Worm (Caenorhabditis elegans) whole organism, midembryonic: ENCODE results near the gene clhm-1.

Source experiments
- T22C8.4 ChIP-seq: fragments of 200-800 bp; sonication (Bioruptor generic); IDR thresholded peaks from 2 replicates; pipeline ENCODE4 v1.3.6; 2022; ENCODE audit warnings: missing genetic modification characterization, missing compliant biosample characterization
- cog-1 ChIP-seq: sonication (generic microtip); optimal IDR thresholded peaks from 2 replicates; lab custom pipeline; 2016; ENCODE audit warnings: missing genetic modification characterization, missing compliant biosample characterization
- flt-1 ChIP-seq: fragments of 200-800 bp; sonication (Bioruptor generic); IDR thresholded peaks from 2 replicates; pipeline ENCODE4 v1.3.6; 2022; ENCODE audit warnings: missing genetic modification characterization, missing compliant biosample characterization
- klf-2 ChIP-seq: fragments of 200-800 bp; sonication (Bioruptor generic); conservative IDR thresholded peaks from 2 replicates; pipeline ENCODE4 v1.3.6; 2022; ENCODE audit warnings: missing genetic modification reagents, missing genetic modification characterization, missing compliant biosample characterization
- med-1 ChIP-seq: sonication (generic microtip); optimal IDR thresholded peaks from 2 replicates; lab custom pipeline; 2017; ENCODE audit warnings: missing genetic modification characterization, mild to moderate bottlenecking, missing compliant biosample characterization, antibody characterized with exemption, missing genetic modification reagents; ENCODE audit not compliant: insufficient read depth
- ref-1 ChIP-seq: fragments of 200-800 bp; sonication (Bioruptor generic); conservative IDR thresholded peaks from 2 replicates; pipeline ENCODE4 v1.3.6; 2022; ENCODE audit warnings: missing genetic modification reagents, missing genetic modification characterization, missing compliant biosample characterization
- tab-1 ChIP-seq: fragments of 200-800 bp; sonication (Bioruptor generic); IDR thresholded peaks from 2 replicates; pipeline ENCODE4 v1.3.6; 2022; ENCODE audit warnings: missing genetic modification characterization, missing compliant biosample characterization
- ztf-23 ChIP-seq: fragments of 200-800 bp; sonication (Bioruptor generic); IDR thresholded peaks from 2 replicates; pipeline ENCODE4 v1.3.6; 2022; ENCODE audit warnings: missing genetic modification reagents, missing genetic modification characterization, missing compliant biosample characterization
- ztf-29 ChIP-seq: fragments of 200-800 bp; sonication (Bioruptor generic); IDR thresholded peaks from 2 replicates; pipeline ENCODE4 v1.3.6; 2022; ENCODE audit warnings: missing genetic modification reagents, missing genetic modification characterization, missing compliant biosample characterization

clhm-1 gene

ce11 chrII:6821832-6822231 is 49.0 kb downstream of the clhm-1 start:
- TF ChIP-seq tab-1 (GFP tag; lab: Robert Waterston, UW) (no peak), med-1 (GFP tag; lab: Kevin White, UChicago) (no peak), T22C8.4 (GFP tag; lab: Robert Waterston, UW) (no peak), ztf-23 (GFP tag; lab: Robert Waterston, UW) (no peak), flt-1 (GFP tag; lab: Robert Waterston, UW) (no peak), ztf-29 (GFP tag; lab: Robert Waterston, UW) (no peak), ref-1 (GFP tag; lab: Robert Waterston, UW) (no peak), klf-2 (GFP tag; lab: Robert Waterston, UW) (no peak), cog-1 (tag; lab: Kevin White, UChicago) (no peak)

ce11 chrII:6821118-6821517 is 49.7 kb downstream of the clhm-1 start:
- TF ChIP-seq ref-1 (GFP tag; lab: Robert Waterston, UW) (no peak), cog-1 (tag; lab: Kevin White, UChicago) (no peak), T22C8.4 (GFP tag; lab: Robert Waterston, UW) (no peak), klf-2 (GFP tag; lab: Robert Waterston, UW) (no peak), tab-1 (GFP tag; lab: Robert Waterston, UW) (no peak), ztf-23 (GFP tag; lab: Robert Waterston, UW) (no peak), ztf-29 (GFP tag; lab: Robert Waterston, UW) (no peak), flt-1 (GFP tag; lab: Robert Waterston, UW) (no peak), med-1 (GFP tag; lab: Kevin White, UChicago) (no peak)

ce11 chrII:6820278-6820971 is 50.4 kb downstream of the clhm-1 start:
- TF ChIP-seq tab-1 (GFP tag; lab: Robert Waterston, UW) (no peak), ztf-29 (GFP tag; lab: Robert Waterston, UW) (no peak), ref-1 (GFP tag; lab: Robert Waterston, UW) (no peak)
